Worm (Caenorhabditis elegans): ENCODE measurements around the gene C35C5.9.

C35C5.9 gene

DNA sequence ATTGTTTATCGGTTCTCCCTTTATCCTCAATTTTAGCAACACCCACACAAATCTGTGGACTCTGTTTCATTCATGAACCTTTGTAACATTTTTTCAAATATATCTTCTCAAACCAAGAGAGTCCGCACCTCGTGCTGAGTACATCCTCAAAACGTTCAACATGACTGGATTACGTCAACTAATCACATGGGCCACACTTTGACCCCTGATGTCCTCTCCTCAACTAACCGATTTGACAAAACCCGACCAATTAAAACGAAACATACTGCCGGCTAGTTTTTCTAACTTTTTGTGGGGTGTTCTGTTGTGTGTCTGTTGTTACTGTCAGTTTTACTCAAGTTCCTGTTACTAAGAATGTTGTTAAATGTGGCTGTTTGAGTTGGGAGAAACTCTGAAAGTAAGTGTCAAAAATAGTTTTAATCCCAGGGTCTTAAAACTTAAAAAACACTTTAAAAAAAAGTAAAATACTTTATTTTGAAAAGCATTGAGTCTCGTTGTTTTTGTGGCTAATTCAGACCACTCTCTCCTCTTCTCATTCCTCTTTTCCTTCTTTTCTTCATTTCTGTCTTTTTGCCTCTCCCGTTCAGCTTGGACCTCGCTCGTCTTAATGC, 19.3 kb downstream of the C35C5.9 start:
- TF ChIP-seq dao-5 (tag; optimal IDR thresholded peaks at IDR 0.05): no peak
- TF ChIP-seq him-1 (tag; optimal IDR thresholded peaks at IDR 0.05): no peak
- no peak for TF ChIP-seq W03F9.2 (tag; optimal IDR thresholded peaks at IDR 0.05)

DNA sequence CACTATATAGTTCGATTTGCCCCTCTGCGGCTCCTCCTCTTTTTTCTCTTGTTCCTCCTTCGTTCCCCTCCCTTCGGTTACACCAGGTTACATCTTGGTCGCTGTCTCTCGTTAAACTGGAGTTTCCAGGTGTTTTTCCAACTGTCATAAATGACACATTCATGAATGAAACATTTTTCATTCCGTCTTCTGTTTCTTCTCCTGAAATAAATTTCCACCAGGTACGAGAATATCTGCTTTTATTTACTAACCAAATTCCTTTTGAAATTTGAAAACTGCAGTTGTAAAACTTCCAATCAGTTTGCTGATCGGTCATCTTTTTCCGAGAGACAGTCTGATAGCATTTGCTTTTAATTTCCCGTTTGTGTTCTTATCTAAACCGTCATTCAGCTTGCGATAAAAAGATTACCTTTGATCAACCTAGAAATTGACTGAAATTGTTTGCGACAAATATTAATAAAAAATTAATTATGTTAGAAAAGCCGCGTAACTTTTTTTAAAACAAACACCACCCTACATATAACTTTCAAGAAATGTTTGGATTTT, 19.9 kb downstream of the C35C5.9 start, which contains the start of gene C35C5.10:
TSS of gene C35C5.10 (plus strand) at position 51 of the 546 bp plus-strand sequence.
- TF ChIP-seq him-1 (tag; optimal IDR thresholded peaks at IDR 0.05): no peak
- TF ChIP-seq W03F9.2 (tag; optimal IDR thresholded peaks at IDR 0.05): no peak
- no peak for TF ChIP-seq dao-5 (tag; optimal IDR thresholded peaks at IDR 0.05)

DNA sequence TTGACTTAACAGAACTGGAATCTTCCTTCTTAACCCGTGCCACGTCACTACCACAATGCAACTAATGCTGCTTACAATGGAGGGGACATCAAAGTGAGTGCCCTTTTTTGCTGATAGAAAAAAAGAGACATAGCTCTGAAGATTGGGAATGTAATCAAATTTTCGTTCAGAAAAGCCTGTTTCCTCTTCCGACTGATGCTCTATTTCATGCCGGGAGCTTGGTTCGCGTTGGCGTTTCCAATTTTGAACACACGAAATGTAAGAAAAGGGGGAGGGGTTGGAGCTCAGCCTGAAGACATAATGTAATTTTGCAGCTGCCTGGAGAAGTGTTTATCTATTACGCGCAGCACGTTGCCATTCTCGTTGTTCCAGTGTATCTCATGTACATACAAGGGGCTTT, 21.8 kb downstream of the C35C5.9 start:
- TF ChIP-seq W03F9.2 (tag; optimal IDR thresholded peaks at IDR 0.05): no peak
- peak; percentile 17 for TF ChIP-seq him-1 (tag; optimal IDR thresholded peaks at IDR 0.05)

- TF ChIP-seq W03F9.2 (tag; optimal IDR thresholded peaks at IDR 0.05) (no peak), dao-5 (tag; optimal IDR thresholded peaks at IDR 0.05) (no peak), him-1 (tag; optimal IDR thresholded peaks at IDR 0.05) (no peak)
Observed at ce11 chrX:11560076-11560475, 23.7 kb downstream of the C35C5.9 start.

ce11 chrX:11560615-11561014, 24.2 kb downstream of the C35C5.9 start, which contains the start of gene lev-8:
Gene lev-8 (plus strand): TSS chrX:11560915.
- TF ChIP-seq dao-5 (tag; optimal IDR thresholded peaks at IDR 0.05) (no peak), him-1 (tag; optimal IDR thresholded peaks at IDR 0.05) (no peak), W03F9.2 (tag; optimal IDR thresholded peaks at IDR 0.05) (no peak)

ce11 chrX:11563663-11564062, 27.3 kb downstream of the C35C5.9 start, which contains the start of gene trpp-9:
Gene trpp-9 (plus strand): TSS chrX:11563923.
- TF ChIP-seq dao-5 (tag; optimal IDR thresholded peaks at IDR 0.05) (no peak), him-1 (tag; optimal IDR thresholded peaks at IDR 0.05) (no peak), W03F9.2 (tag; optimal IDR thresholded peaks at IDR 0.05) (no peak)

DNA sequence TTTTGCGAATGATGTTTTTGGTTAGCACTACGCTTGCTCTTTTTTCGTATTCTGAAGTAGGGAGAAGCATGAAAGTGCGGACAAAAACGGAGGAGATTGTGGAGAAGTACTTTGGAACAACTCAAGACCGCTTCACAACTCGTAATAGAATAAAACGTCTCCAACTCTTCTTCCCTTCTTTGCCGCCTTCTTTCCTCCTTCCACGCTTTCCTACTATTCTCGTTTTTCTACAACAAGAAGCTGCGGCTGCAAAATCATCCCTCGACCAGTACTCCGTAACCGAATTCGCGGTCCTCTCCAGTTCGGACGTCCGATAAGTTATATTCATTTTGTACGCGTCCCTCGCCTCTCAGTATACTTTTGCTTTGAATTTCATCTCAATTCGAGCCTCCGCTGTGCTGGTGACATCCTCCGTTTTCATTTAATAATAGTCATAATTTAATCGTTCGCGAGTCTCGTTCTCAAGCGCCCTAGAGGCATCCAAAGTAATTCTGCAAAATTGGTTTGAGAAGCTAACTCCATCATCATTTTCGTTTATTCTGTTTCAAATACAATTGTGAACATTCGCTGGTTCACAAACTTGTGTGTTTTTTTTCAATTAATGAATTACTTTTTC, 33.5 kb downstream of the C35C5.9 start:
- no peak for TF ChIP-seq him-1 (tag; optimal IDR thresholded peaks at IDR 0.05)
- TF ChIP-seq W03F9.2 (tag; optimal IDR thresholded peaks at IDR 0.05): no peak
- no peak for TF ChIP-seq dao-5 (tag; optimal IDR thresholded peaks at IDR 0.05)

- TF ChIP-seq W03F9.2 (tag; optimal IDR thresholded peaks at IDR 0.05) (no peak), dao-5 (tag; optimal IDR thresholded peaks at IDR 0.05) (no peak), him-1 (tag; optimal IDR thresholded peaks at IDR 0.05) (no peak)
Observed at ce11 chrX:11571714-11572113, 35.3 kb downstream of the C35C5.9 start.

DNA sequence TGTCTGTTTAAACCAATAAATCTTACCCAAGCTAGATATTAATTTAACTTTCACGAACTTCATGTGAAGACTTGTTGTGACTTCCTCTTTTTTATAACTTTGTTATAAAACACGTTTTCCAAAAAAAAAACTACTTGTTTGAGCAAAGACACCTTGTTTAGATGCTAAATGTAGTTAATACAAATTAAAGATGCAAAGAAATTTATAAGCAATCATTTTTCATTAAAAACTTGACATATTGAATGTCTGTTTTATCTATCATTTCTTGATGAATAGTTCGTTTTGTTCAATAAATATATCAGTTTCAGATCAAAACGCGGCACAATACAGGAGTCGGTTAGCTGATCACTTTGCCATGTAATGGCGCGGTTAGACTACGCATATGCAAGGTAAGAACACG, 35.8 kb downstream of the C35C5.9 start, which contains the start of gene frm-3:
TSS of gene frm-3 (plus strand) at position 301 of the 400 bp plus-strand sequence.
- no peak for TF ChIP-seq W03F9.2 (tag; optimal IDR thresholded peaks at IDR 0.05)
- TF ChIP-seq him-1 (tag; optimal IDR thresholded peaks at IDR 0.05): no peak

- TF ChIP-seq him-1 (tag; optimal IDR thresholded peaks at IDR 0.05): no peak
- no peak for TF ChIP-seq W03F9.2 (tag; optimal IDR thresholded peaks at IDR 0.05)
- no peak for TF ChIP-seq dao-5 (tag; optimal IDR thresholded peaks at IDR 0.05)
Observed at ce11 chrX:11574167-11574566, 37.8 kb downstream of the C35C5.9 start.

ce11 chrX:11576429-11577088, 40.2 kb downstream of the C35C5.9 start:
- no peak for TF ChIP-seq dao-5 (tag; optimal IDR thresholded peaks at IDR 0.05)
- TF ChIP-seq him-1 (tag; optimal IDR thresholded peaks at IDR 0.05): no peak
- TF ChIP-seq W03F9.2 (tag; optimal IDR thresholded peaks at IDR 0.05): no peak

ce11 chrX:11585375-11585774, 49.0 kb downstream of the C35C5.9 start, which contains the start of gene abts-2:
Gene abts-2 (plus strand): TSS chrX:11585675.
- no peak for TF ChIP-seq him-1 (tag; optimal IDR thresholded peaks at IDR 0.05)
- TF ChIP-seq dao-5 (tag; optimal IDR thresholded peaks at IDR 0.05): no peak
- no peak for TF ChIP-seq W03F9.2 (tag; optimal IDR thresholded peaks at IDR 0.05)

ce11 chrX:11585894-11586293, 49.5 kb downstream of the C35C5.9 start:
- TF ChIP-seq him-1 (tag; optimal IDR thresholded peaks at IDR 0.05) (no peak), W03F9.2 (tag; optimal IDR thresholded peaks at IDR 0.05) (no peak), dao-5 (tag; optimal IDR thresholded peaks at IDR 0.05) (no peak)
